Fruit fly (Drosophila melanogaster): ENCODE measurements around the gene app.

Gene app

DNA sequence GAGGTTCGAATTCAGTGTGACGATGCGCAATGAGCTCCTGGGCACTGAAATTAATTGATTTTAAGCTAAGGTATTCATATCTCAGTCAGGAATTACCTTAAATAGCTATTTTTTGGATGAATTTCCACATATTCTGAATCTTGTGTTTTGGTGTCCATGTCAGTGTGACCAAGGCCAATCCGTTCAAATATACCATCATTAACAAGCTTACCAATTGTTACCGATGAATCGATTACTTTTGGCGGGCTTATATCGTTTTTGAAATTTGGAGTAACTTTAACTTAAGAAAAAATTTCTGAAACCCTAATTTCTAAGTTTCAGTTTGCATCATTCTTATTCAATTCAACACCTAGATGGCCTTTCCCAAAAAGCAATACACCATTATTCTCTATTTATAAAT, 60.8 kb downstream of the app start, which contains the start of gene Tsen54 (continued):
- peak; percentile 64 for TF ChIP-seq hbn (GFP tag; IDR thresholded peaks at IDR 0.05; ENCODE audit: partially characterized antibody)
- TF ChIP-seq Oaz (GFP tag; IDR thresholded peaks at IDR 0.05): no peak
- no peak for TF ChIP-seq seq (GFP tag; IDR thresholded peaks at IDR 0.05)
- TF ChIP-seq kay (GFP tag; optimal IDR thresholded peaks at IDR 0.05): no peak
- no peak for TF ChIP-seq pb (GFP tag; optimal IDR thresholded peaks at IDR 0.05)
- no peak for TF ChIP-seq CG4282 (GFP tag; optimal IDR thresholded peaks at IDR 0.05)
- no peak for TF ChIP-seq Adf1 (GFP tag; IDR thresholded peaks at IDR 0.05)
- TF ChIP-seq sima (GFP tag; optimal IDR thresholded peaks at IDR 0.05): no peak
- TF ChIP-seq CG1792 (GFP tag; optimal IDR thresholded peaks at IDR 0.05): no peak
- TF ChIP-seq CG7928 (GFP tag; optimal IDR thresholded peaks at IDR 0.05): no peak
- peak; percentile 66 for TF ChIP-seq stwl (tag; optimal IDR thresholded peaks at IDR 0.05)
- peak; percentile 55; the same call in 1 of the 2 replicates for TF ChIP-seq MBD-R2 (GFP tag; IDR thresholded peaks at IDR 0.05)
- no peak for TF ChIP-seq org-1 (GFP tag; optimal IDR thresholded peaks at IDR 0.05)
- no peak for TF ChIP-seq pnt (GFP tag; optimal IDR thresholded peaks at IDR 0.05)
- TF ChIP-seq CG2712 (tag; optimal IDR thresholded peaks at IDR 0.05): no peak
- TF ChIP-seq knrl (GFP tag; IDR thresholded peaks at IDR 0.05; ENCODE audit: partially characterized antibody): peak; percentile 58; the same call in 2 of the 3 replicates
- no peak for TF ChIP-seq Nf-YC (tag; optimal IDR thresholded peaks at IDR 0.05)
- no peak for TF ChIP-seq CG1602 (GFP tag; optimal IDR thresholded peaks at IDR 0.05)
- TF ChIP-seq CG34376 (GFP tag; optimal IDR thresholded peaks at IDR 0.05): no peak
- no peak for TF ChIP-seq CG30431 (GFP tag; optimal IDR thresholded peaks at IDR 0.05)
- TF ChIP-seq CG9215 (GFP tag; IDR thresholded peaks at IDR 0.05): no peak
- TF ChIP-seq lab (GFP tag; optimal IDR thresholded peaks at IDR 0.05): no peak
- TF ChIP-seq Side (GFP tag; optimal IDR thresholded peaks at IDR 0.05): no peak
- TF ChIP-seq Scr (GFP tag; IDR thresholded peaks at IDR 0.05; ENCODE audit: partially characterized antibody): peak; percentile 74
- no peak for TF ChIP-seq toy (GFP tag; IDR thresholded peaks at IDR 0.05)
- TF ChIP-seq CG6654 (GFP tag; optimal IDR thresholded peaks at IDR 0.05): no peak
- no peak for TF ChIP-seq Rfx (GFP tag; IDR thresholded peaks at IDR 0.05)
- TF ChIP-seq CG7963 (GFP tag; IDR thresholded peaks at IDR 0.05; ENCODE audit: partially characterized antibody): peak; percentile 61; the same call in 1 of the 3 replicates
- no peak for TF ChIP-seq Sin3A (optimal IDR thresholded peaks at IDR 0.05)
- TF ChIP-seq NFAT (GFP tag; IDR thresholded peaks at IDR 0.05): no peak
- TF ChIP-seq gfzf (GFP tag; optimal IDR thresholded peaks at IDR 0.05): peak; percentile 77
- TF ChIP-seq klu (GFP tag; IDR thresholded peaks at IDR 0.05): no peak
- no peak for TF ChIP-seq CG18764 (GFP tag; optimal IDR thresholded peaks at IDR 0.05)
- TF ChIP-seq CG7745 (tag; optimal IDR thresholded peaks at IDR 0.05): no peak
- no peak for TF ChIP-seq ap (GFP tag; IDR thresholded peaks at IDR 0.05)
- 0 out of 2 replicates have a peak, but pooled peaks have one; percentile 21 for TF ChIP-seq CG2129 (GFP tag; IDR thresholded peaks at IDR 0.05; ENCODE audit: partially characterized antibody)
- TF ChIP-seq Opbp (GFP tag; IDR thresholded peaks at IDR 0.05; ENCODE audit: partially characterized antibody): peak; percentile 68; the same call in 1 of the 3 replicates
- no peak for TF ChIP-seq prd (optimal IDR thresholded peaks at IDR 0.05)
- no peak for TF ChIP-seq prd (GFP tag; IDR thresholded peaks at IDR 0.05)
- TF ChIP-seq CG1832 (GFP tag; optimal IDR thresholded peaks at IDR 0.05): no peak
- no peak for TF ChIP-seq run (tag; optimal IDR thresholded peaks at IDR 0.05)
- TF ChIP-seq tll (GFP tag; optimal IDR thresholded peaks at IDR 0.05): no peak
- TF ChIP-seq CG13894 (tag; optimal IDR thresholded peaks at IDR 0.05): no peak
- TF ChIP-seq Ets97D (GFP tag; optimal IDR thresholded peaks at IDR 0.05): peak; percentile 20
- TF ChIP-seq pfk (GFP tag; optimal IDR thresholded peaks at IDR 0.05): no peak
- TF ChIP-seq lmd (GFP tag; IDR thresholded peaks at IDR 0.05): no peak
- no peak for TF ChIP-seq HLH3B (GFP tag; IDR thresholded peaks at IDR 0.05)
- peak; percentile 45; the same call in 1 of the 2 replicates for TF ChIP-seq nerfin-2 (GFP tag; IDR thresholded peaks at IDR 0.05; ENCODE audit: partially characterized antibody)
- no peak for TF ChIP-seq ttk (GFP tag; IDR thresholded peaks at IDR 0.05)
- TF ChIP-seq jumu (GFP tag; optimal IDR thresholded peaks at IDR 0.05): no peak
- no peak for TF ChIP-seq Xrp1 (GFP tag; IDR thresholded peaks at IDR 0.05)
- TF ChIP-seq scrt (GFP tag; optimal IDR thresholded peaks at IDR 0.05): peak; percentile 27

Measured in whole organism, embryonic.